Fruit fly (Drosophila melanogaster) whole organism, wandering third instar larva: ENCODE measurements around the gene Grip75.

Experiments
- Abd-B ChIP-seq: fragments of >200 bp; optimal IDR thresholded peaks from 2 replicates; lab custom pipeline; 2017; ENCODE audit warnings: missing biosample characterization, missing genetic modification characterization
- CG32264 ChIP-seq: fragments of 200-800 bp; sonication (Bioruptor generic); optimal IDR thresholded peaks from 2 replicates; lab custom pipeline; 2016; ENCODE audit warnings: missing biosample characterization, missing genetic modification characterization
- CG9705 ChIP-seq: fragments of 200-800 bp; sonication (Bioruptor generic); optimal IDR thresholded peaks from 2 replicates; lab custom pipeline; 2018; ENCODE audit warnings: missing biosample characterization, mild to moderate bottlenecking, missing genetic modification characterization
- CrebA ChIP-seq: fragments of 200-800 bp; sonication (Bioruptor generic); optimal IDR thresholded peaks from 2 replicates; lab custom pipeline; 2016; ENCODE audit warnings: missing biosample characterization, mild to moderate bottlenecking, missing genetic modification characterization, borderline replicate concordance
- Dfd ChIP-seq: fragments of >200 bp; optimal IDR thresholded peaks from 2 replicates; lab custom pipeline; 2017; ENCODE audit warnings: missing biosample characterization, missing genetic modification characterization
- Dif ChIP-seq: fragments of 200-275, 200-300 bp; sonication (Bioruptor generic); optimal IDR thresholded peaks from 2 replicates; lab custom pipeline; 2018; ENCODE audit warnings: missing biosample characterization, missing genetic modification characterization; ENCODE audit not compliant: partially characterized antibody
- GATAd ChIP-seq: sonication (Bioruptor generic); optimal IDR thresholded peaks from 2 replicates; lab custom pipeline; 2016; ENCODE audit warnings: missing biosample characterization, missing genetic modification characterization
- Hnf4 ChIP-seq: fragments of 200-800 bp; sonication (Bioruptor generic); optimal IDR thresholded peaks from 2 replicates; lab custom pipeline; 2016; ENCODE audit warnings: missing biosample characterization, mild to moderate bottlenecking, missing genetic modification characterization
- Hr83 ChIP-seq: fragments of 200-300 bp; sonication (Bioruptor generic); optimal IDR thresholded peaks from 2 replicates; lab custom pipeline; 2016; ENCODE audit warnings: missing biosample characterization, mild to moderate bottlenecking, missing genetic modification characterization, moderate library complexity; ENCODE audit not compliant: poor library complexity, severe bottlenecking
- Mio ChIP-seq: sonication (Bioruptor generic); optimal IDR thresholded peaks from 2 replicates; lab custom pipeline; 2016; ENCODE audit warnings: missing biosample characterization, missing genetic modification characterization
- OdsH ChIP-seq: fragments of 200-800 bp; sonication (Bioruptor generic); optimal IDR thresholded peaks from 2 replicates; lab custom pipeline; 2016; ENCODE audit warnings: missing biosample characterization, mild to moderate bottlenecking, missing genetic modification characterization
- Rel ChIP-seq, 2 experiments: fragments of 200-800 bp; sonication (Bioruptor generic) in 1 of 2; optimal IDR thresholded peaks; 2 replicates in 1 of 2; 3 replicates in 1 of 2; lab custom pipeline; 2016 to 2019; ENCODE audit warnings: mild to moderate bottlenecking in 2 of 2, missing biosample characterization in 2 of 2, missing genetic modification characterization in 2 of 2, moderate library complexity in 1 of 2
- Sp1 ChIP-seq: fragments of 200-800 bp; sonication (Bioruptor generic); optimal IDR thresholded peaks from 3 replicates; lab custom pipeline; 2019; ENCODE audit warnings: missing biosample characterization, mild to moderate bottlenecking, missing genetic modification characterization, moderate library complexity
- br ChIP-seq: fragments of 200-800 bp; sonication (Bioruptor generic); optimal IDR thresholded peaks from 2 replicates; lab custom pipeline; 2016; ENCODE audit warnings: missing biosample characterization, missing genetic modification characterization
- brk ChIP-seq: fragments of 200-800 bp; sonication (Bioruptor generic); optimal IDR thresholded peaks from 2 replicates; lab custom pipeline; 2016; ENCODE audit warnings: missing biosample characterization, mild to moderate bottlenecking, missing genetic modification characterization
- dmrt93B ChIP-seq: fragments of 200-800 bp; sonication (Bioruptor generic); optimal IDR thresholded peaks from 2 replicates; lab custom pipeline; 2018; ENCODE audit warnings: missing biosample characterization, mild to moderate bottlenecking, missing genetic modification characterization
- dsf ChIP-seq: sonication (Bioruptor generic); optimal IDR thresholded peaks from 2 replicates; lab custom pipeline; 2016; ENCODE audit warnings: missing biosample characterization, missing genetic modification characterization, borderline replicate concordance
- ey ChIP-seq: fragments of 200-800 bp; sonication (Bioruptor generic); optimal IDR thresholded peaks from 2 replicates; lab custom pipeline; 2016; ENCODE audit warnings: missing biosample characterization, missing genetic modification characterization
- fru ChIP-seq: fragments of 200-800 bp; sonication (Bioruptor generic); optimal IDR thresholded peaks from 3 replicates; lab custom pipeline; 2016; ENCODE audit warnings: missing biosample characterization, mild to moderate bottlenecking, missing genetic modification characterization
- jim ChIP-seq: fragments of 175-275, 200-325 bp; sonication (Bioruptor generic); optimal IDR thresholded peaks from 2 replicates; lab custom pipeline; 2016; ENCODE audit warnings: missing biosample characterization, mild to moderate bottlenecking, missing genetic modification characterization
- lola ChIP-seq: fragments of >200 bp; optimal IDR thresholded peaks from 2 replicates; lab custom pipeline; 2017; ENCODE audit warnings: missing biosample characterization, missing genetic modification characterization
- pan ChIP-seq: fragments of >200 bp; optimal IDR thresholded peaks from 2 replicates; lab custom pipeline; 2017
- sage ChIP-seq: fragments of 200-800 bp; sonication (Bioruptor generic); optimal IDR thresholded peaks from 2 replicates; lab custom pipeline; 2016; ENCODE audit warnings: missing biosample characterization, mild to moderate bottlenecking, missing genetic modification characterization
- sv ChIP-seq: fragments of 200-800 bp; sonication (Bioruptor generic); optimal IDR thresholded peaks from 3 replicates; lab custom pipeline; 2016; ENCODE audit warnings: missing biosample characterization, missing genetic modification characterization
- tai ChIP-seq: sonication (Bioruptor generic); optimal IDR thresholded peaks from 2 replicates; lab custom pipeline; 2016; ENCODE audit warnings: missing biosample characterization, missing genetic modification characterization
- usp ChIP-seq: fragments of >200 bp; optimal IDR thresholded peaks from 2 replicates; lab custom pipeline; 2017; ENCODE audit warnings: missing biosample characterization, missing genetic modification characterization

Gene Grip75

dm6 chr2L:10442048-10442790, 40.9 kb upstream of the Grip75 start, which contains the start of gene loh:
Gene loh (plus strand): TSS chr2L:10442534.
- TF ChIP-seq Hr83 (GFP tag; lab: Kevin White, UChicago) = no peak
- TF ChIP-seq sv (GFP tag; lab: Kevin White, UChicago) = peak; percentile 28

- TF ChIP-seq lola (GFP tag; lab: Kevin White, UChicago) = no peak
- TF ChIP-seq dmrt93B (GFP tag; lab: Kevin White, UChicago) = no peak
- TF ChIP-seq brk (GFP tag; lab: Kevin White, UChicago) = no peak
- no peak for TF ChIP-seq Dfd
- TF ChIP-seq br (GFP tag; lab: Kevin White, UChicago) = no peak
Observed at dm6 chr2L:10452296-10452695, 30.8 kb upstream of the Grip75 start, which contains the start of gene ppk10. Gene ppk10 (minus strand): TSS chr2L:10452396.

- no peak for TF ChIP-seq fru (GFP tag; lab: Kevin White, UChicago)
- no peak for TF ChIP-seq Dif (GFP tag; lab: Kevin White, UChicago)
- TF ChIP-seq ey (GFP tag; lab: Kevin White, UChicago) = no peak
- no peak for TF ChIP-seq jim
- no peak for TF ChIP-seq CG9705
- TF ChIP-seq CrebA (GFP tag; lab: Kevin White, UChicago) = no peak
- TF ChIP-seq Mio = no peak
- no peak for TF ChIP-seq Hr83 (GFP tag; lab: Kevin White, UChicago)
- TF ChIP-seq Abd-B (GFP tag; lab: Kevin White, UChicago) = no peak
- TF ChIP-seq br (GFP tag; lab: Kevin White, UChicago) = no peak
- no peak for TF ChIP-seq sv (GFP tag; lab: Kevin White, UChicago)
- TF ChIP-seq Hnf4 (GFP tag; lab: Kevin White, UChicago) = no peak
- TF ChIP-seq GATAd (GFP tag; lab: Kevin White, UChicago) = no peak
- no peak for TF ChIP-seq pan
- no peak for TF ChIP-seq OdsH
- TF ChIP-seq CG32264 (GFP tag; lab: Kevin White, UChicago) = no peak
- TF ChIP-seq dmrt93B (GFP tag; lab: Kevin White, UChicago) = no peak
Observed at dm6 chr2L:10455944-10456520, 27.1 kb upstream of the Grip75 start.

dm6 chr2L:10457191-10457899, 25.8 kb upstream of the Grip75 start, which contains the start of the genes LManI and LManII:
Gene LManI (minus strand): TSS chr2L:10457241.
Gene LManII (plus strand): TSS chr2L:10457658.
- TF ChIP-seq Dif (GFP tag; lab: Kevin White, UChicago) (peak; percentile 60), sv (GFP tag; lab: Kevin White, UChicago) (no peak), lola (GFP tag; lab: Kevin White, UChicago) (no peak), sage (GFP tag; lab: Kevin White, UChicago) (no peak), tai (GFP tag; lab: Kevin White, UChicago) (no peak), br (GFP tag; lab: Kevin White, UChicago) (no peak)

- no peak for TF ChIP-seq Dif (GFP tag; lab: Kevin White, UChicago)
- no peak for TF ChIP-seq Mio
- TF ChIP-seq fru (GFP tag; lab: Kevin White, UChicago) = no peak
- no peak for TF ChIP-seq GATAd (GFP tag; lab: Kevin White, UChicago)
- TF ChIP-seq Abd-B (GFP tag; lab: Kevin White, UChicago) = no peak
- no peak for TF ChIP-seq Rel (GFP tag; optimal IDR thresholded peaks at IDR 0.05; lab: Kevin White, UChicago)
- TF ChIP-seq Rel (tag; optimal IDR thresholded peaks at IDR 0.05; lab: Kevin White, UChicago) = no peak
- TF ChIP-seq, all 38 proteins: peak for 0
Observed at dm6 chr2L:10458979-10459378, 24.1 kb upstream of the Grip75 start.

dm6 chr2L:10466865-10467270, 16.2 kb upstream of the Grip75 start:
- no peak for TF ChIP-seq dsf (GFP tag; lab: Kevin White, UChicago)
- no peak for TF ChIP-seq Hnf4 (GFP tag; lab: Kevin White, UChicago)
- peak; percentile 2 for TF ChIP-seq sv (GFP tag; lab: Kevin White, UChicago)
- TF ChIP-seq Sp1 = no peak
- TF ChIP-seq usp (GFP tag; lab: Kevin White, UChicago) = no peak
- no peak for TF ChIP-seq GATAd (GFP tag; lab: Kevin White, UChicago)
